Worm (Caenorhabditis elegans): Measurements from ENCODE around the gene sqrd-1.

Gene sqrd-1

ce11 chrIV:14250113-14250512 is 30.4 kb downstream of the sqrd-1 start, which contains the start of gene srab-24:
Gene srab-24, minus strand, starts transcription at chrIV:14250213.
- TF ChIP-seq zip-4 (GFP tag; optimal IDR thresholded peaks at IDR 0.05) (no peak), unc-98 (GFP tag; IDR thresholded peaks at IDR 0.05) (no peak), egl-13 (tag; optimal IDR thresholded peaks at IDR 0.05) (no peak), mef-2 (tag; optimal IDR thresholded peaks at IDR 0.05) (no peak), efl-1 (optimal IDR thresholded peaks at IDR 0.05) (no peak), efl-1 (GFP tag; optimal IDR thresholded peaks at IDR 0.05 in 1 of 2) (peak in 1 of 2 experiments; percentile 3)

- TF ChIP-seq egl-27 (tag; optimal IDR thresholded peaks at IDR 0.05): no peak
- no peak for TF ChIP-seq blmp-1 (tag; optimal IDR thresholded peaks at IDR 0.05)
- TF ChIP-seq unc-30 (tag; optimal IDR thresholded peaks at IDR 0.05): no peak
- TF ChIP-seq efl-3 (GFP tag; optimal IDR thresholded peaks at IDR 0.05): no peak
- no peak for TF ChIP-seq nhr-90 (tag; optimal IDR thresholded peaks at IDR 0.05; ENCODE audit: poor library complexity)
- TF ChIP-seq dpl-1 (GFP tag; optimal IDR thresholded peaks at IDR 0.05): no peak
- TF ChIP-seq sox-4 (tag; optimal IDR thresholded peaks at IDR 0.05): no peak
- no peak for TF ChIP-seq lir-3 (tag; optimal IDR thresholded peaks at IDR 0.05; ENCODE audit: poor library complexity)
Measured at ce11 chrIV:14255605-14256004, 35.9 kb downstream of the sqrd-1 start.

DNA sequence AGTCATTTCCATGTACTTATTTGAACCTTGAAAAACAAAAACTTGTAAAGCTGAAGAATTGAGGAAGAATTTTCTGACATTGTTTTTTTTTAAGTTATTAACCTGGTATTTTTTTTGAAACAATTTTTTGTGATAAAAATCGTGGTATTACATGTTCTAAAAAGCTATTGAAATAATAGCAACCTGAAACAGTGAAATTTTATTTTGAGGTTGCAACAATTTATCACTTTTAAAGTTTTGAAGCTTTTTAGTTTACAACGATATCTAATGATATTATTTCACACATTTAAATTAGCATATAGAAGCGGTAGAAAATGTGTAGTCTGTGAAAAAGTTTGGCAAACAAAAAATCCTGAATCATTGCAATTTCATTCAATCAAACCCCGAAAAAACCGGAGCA is 37.9 kb downstream of the sqrd-1 start:
- TF ChIP-seq ets-5 (GFP tag; IDR thresholded peaks at IDR 0.05): no peak
- no peak for TF ChIP-seq nhr-77 (tag; optimal IDR thresholded peaks at IDR 0.05)
- TF ChIP-seq pag-3 (tag; optimal IDR thresholded peaks at IDR 0.05; ENCODE audit: borderline replicate concordance, insufficient read depth): no peak
- no peak for TF ChIP-seq ces-1 (GFP tag; optimal IDR thresholded peaks at IDR 0.05)
- TF ChIP-seq lin-35 (GFP tag; optimal IDR thresholded peaks at IDR 0.05): no peak
- TF ChIP-seq zag-1 (tag; optimal IDR thresholded peaks at IDR 0.05): no peak
- no peak for TF ChIP-seq nhr-71 (tag; optimal IDR thresholded peaks at IDR 0.05)
- no peak for TF ChIP-seq F16B12.6 (tag; optimal IDR thresholded peaks at IDR 0.05)
- TF ChIP-seq nhr-47 (tag; optimal IDR thresholded peaks at IDR 0.05): no peak
- no peak for TF ChIP-seq fos-1 (tag; optimal IDR thresholded peaks at IDR 0.05)
- TF ChIP-seq dsc-1 (tag; optimal IDR thresholded peaks at IDR 0.05): no peak
- TF ChIP-seq hpl-2 (GFP tag; optimal IDR thresholded peaks at IDR 0.05): no peak
- TF ChIP-seq nhr-20 (tag; optimal IDR thresholded peaks at IDR 0.05): no peak
- TF ChIP-seq elt-3 (tag; optimal IDR thresholded peaks at IDR 0.05): no peak
- no peak for TF ChIP-seq egl-27 (tag; optimal IDR thresholded peaks at IDR 0.05)
- TF ChIP-seq hlh-4 (tag; optimal IDR thresholded peaks at IDR 0.05): no peak

- TF ChIP-seq fos-1 (tag; optimal IDR thresholded peaks at IDR 0.05) (no peak), pqm-1 (tag; optimal IDR thresholded peaks at IDR 0.05) (no peak), ceh-90 (tag; optimal IDR thresholded peaks at IDR 0.05) (no peak), nhr-19 (GFP tag; conservative IDR thresholded peaks at IDR 0.05) (no peak), hpl-2 (GFP tag; optimal IDR thresholded peaks at IDR 0.05) (no peak), C34B4.2 (tag; optimal IDR thresholded peaks at IDR 0.05) (no peak), sptf-1 (tag; optimal IDR thresholded peaks at IDR 0.05) (no peak), tlp-1 (tag; optimal IDR thresholded peaks at IDR 0.05) (no peak), Y116A8C.19 (tag; optimal IDR thresholded peaks at IDR 0.05; ENCODE audit: borderline replicate concordance) (no peak), alr-1 (tag; optimal IDR thresholded peaks at IDR 0.05; ENCODE audit: borderline replicate concordance) (no peak), blmp-1 (tag; optimal IDR thresholded peaks at IDR 0.05) (no peak), hlh-4 (tag; optimal IDR thresholded peaks at IDR 0.05) (no peak), rnt-1 (tag; optimal IDR thresholded peaks at IDR 0.05) (no peak), ces-1 (GFP tag; optimal IDR thresholded peaks at IDR 0.05) (no peak), ama-1 (optimal IDR thresholded peaks at IDR 0.05) (no peak), nhr-90 (tag; optimal IDR thresholded peaks at IDR 0.05; ENCODE audit: poor library complexity) (no peak)
Measured at ce11 chrIV:14259197-14259596, 39.5 kb downstream of the sqrd-1 start.
